Fruit fly (Drosophila melanogaster) whole organism, embryonic: Measurements from ENCODE around the gene aph-1.
A peak's percentile ranks its signal among the peaks of the same experiment; 100 is the strongest.

Source experiments
- Blimp-1 ChIP-seq: fragments of 200-800 bp; sonication (Bioruptor generic); optimal IDR thresholded peaks from 3 replicates; lab custom pipeline; 2018; ENCODE audit warnings: missing biosample characterization, missing genetic modification characterization, mild to moderate bottlenecking, moderate library complexity, missing genetic modification reagents
- CG11093 ChIP-seq: fragments of 200-800 bp; sonication (Bioruptor generic); IDR thresholded peaks from 3 replicates; pipeline ENCODE4 v1.3.6; 2022; ENCODE audit warnings: missing biosample characterization, missing genetic modification characterization
- CG13123 ChIP-seq: fragments of 200-800 bp; sonication (Bioruptor generic); optimal IDR thresholded peaks from 2 replicates; lab custom pipeline; 2016; ENCODE audit warnings: missing biosample characterization, missing genetic modification characterization
- CG13894 ChIP-seq: fragments of 200-800 bp; sonication (Bioruptor generic); optimal IDR thresholded peaks from 3 replicates; lab custom pipeline; 2018; ENCODE audit warnings: missing biosample characterization, mild to moderate bottlenecking, missing genetic modification characterization, moderate library complexity
- CG14965 ChIP-seq: fragments of 200-800 bp; sonication (Bioruptor generic); optimal IDR thresholded peaks from 2 replicates; lab custom pipeline; 2016; ENCODE audit warnings: missing biosample characterization, missing genetic modification characterization, borderline replicate concordance
- CG15479 ChIP-seq: fragments of 200-800 bp; sonication (Bioruptor generic); optimal IDR thresholded peaks from 3 replicates; lab custom pipeline; 2019; ENCODE audit warnings: missing biosample characterization, mild to moderate bottlenecking, missing genetic modification characterization, moderate library complexity
- CG15601 ChIP-seq: fragments of 200-800 bp; sonication (Bioruptor generic); optimal IDR thresholded peaks from 3 replicates; lab custom pipeline; 2019; ENCODE audit warnings: missing biosample characterization, mild to moderate bottlenecking, missing genetic modification characterization, moderate library complexity
- CG17568 ChIP-seq: fragments of 200-800 bp; sonication (Bioruptor generic); optimal IDR thresholded peaks from 2 replicates; lab custom pipeline; 2018; ENCODE audit warnings: missing biosample characterization, mild to moderate bottlenecking, missing genetic modification characterization, moderate library complexity
- CG17612 ChIP-seq: fragments of 200-800 bp; sonication (Bioruptor generic); IDR thresholded peaks from 2 replicates; pipeline ENCODE4 v1.3.6; 2022; ENCODE audit warnings: missing biosample characterization, missing genetic modification characterization
- CG1792 ChIP-seq: fragments of 200-800 bp; sonication (Bioruptor generic); optimal IDR thresholded peaks from 2 replicates; lab custom pipeline; 2016; ENCODE audit warnings: missing biosample characterization, missing genetic modification characterization
- CG2199 ChIP-seq: fragments of 200-800 bp; sonication (Bioruptor generic); IDR thresholded peaks from 3 replicates; pipeline ENCODE4 v1.3.6; 2022; ENCODE audit warnings: missing biosample characterization, missing genetic modification characterization
- CG2678 ChIP-seq: fragments of 200-800 bp; sonication (Bioruptor generic); optimal IDR thresholded peaks from 3 replicates; lab custom pipeline; 2019; ENCODE audit warnings: missing biosample characterization, mild to moderate bottlenecking, missing genetic modification characterization, moderate library complexity
- CG32532 ChIP-seq: fragments of 200-800 bp; sonication (Bioruptor generic); IDR thresholded peaks from 2 replicates; pipeline ENCODE4 v1.3.6; 2022; ENCODE audit warnings: missing biosample characterization, missing genetic modification characterization
- CG4282 ChIP-seq: fragments of 200-800 bp; sonication (Bioruptor generic); optimal IDR thresholded peaks from 2 replicates; lab custom pipeline; 2016; ENCODE audit warnings: missing biosample characterization, missing genetic modification characterization
- CG4424 ChIP-seq: fragments of 200-800 bp; sonication (Bioruptor generic); optimal IDR thresholded peaks from 3 replicates; lab custom pipeline; 2016; ENCODE audit warnings: missing biosample characterization, missing genetic modification characterization
- CG6689 ChIP-seq: fragments of 200-800 bp; sonication (Bioruptor generic); IDR thresholded peaks from 2 replicates; pipeline ENCODE4 v1.3.6; 2022; ENCODE audit warnings: missing biosample characterization, missing genetic modification characterization
- CG7839 ChIP-seq: fragments of 200-800 bp; sonication (Bioruptor generic); optimal IDR thresholded peaks from 3 replicates; lab custom pipeline; 2018; ENCODE audit warnings: missing biosample characterization, mild to moderate bottlenecking, missing genetic modification characterization, moderate library complexity
- CG8281 ChIP-seq: fragments of 200-800 bp; sonication (Bioruptor generic); optimal IDR thresholded peaks from 2 replicates; lab custom pipeline; 2018; ENCODE audit warnings: missing biosample characterization, mild to moderate bottlenecking, missing genetic modification characterization, moderate library complexity
- CG8359 ChIP-seq: fragments of 200-800 bp; sonication (Bioruptor generic); optimal IDR thresholded peaks from 2 replicates; lab custom pipeline; 2017; ENCODE audit warnings: missing biosample characterization, mild to moderate bottlenecking, missing genetic modification characterization, borderline replicate concordance
- CG8388 ChIP-seq: fragments of 200-800 bp; sonication (Bioruptor generic); optimal IDR thresholded peaks from 2 replicates; lab custom pipeline; 2019; ENCODE audit warnings: missing biosample characterization, mild to moderate bottlenecking, missing genetic modification characterization, moderate library complexity
- CG9727 ChIP-seq: fragments of 200-800 bp; sonication (Bioruptor generic); optimal IDR thresholded peaks from 3 replicates; lab custom pipeline; 2017; ENCODE audit warnings: missing biosample characterization, mild to moderate bottlenecking, missing genetic modification characterization
- D ChIP-seq, 2 experiments: fragments of 200-800 bp in 1 of 2; fragments of >200 bp in 1 of 2; sonication (Bioruptor generic) in 1 of 2; optimal IDR thresholded peaks; 2 replicates in 1 of 2; 3 replicates in 1 of 2; lab custom pipeline; 2017; ENCODE audit warnings: mild to moderate bottlenecking in 1 of 2, missing biosample characterization in 1 of 2, missing genetic modification characterization in 1 of 2, missing genetic modification reagents in 1 of 2
- Dip3 ChIP-seq: fragments of 200-800 bp; sonication (Bioruptor generic); optimal IDR thresholded peaks from 3 replicates; lab custom pipeline; 2016; ENCODE audit warnings: missing biosample characterization, missing genetic modification characterization
- HLH3B ChIP-seq: fragments of 200-800 bp; sonication (Bioruptor generic); IDR thresholded peaks from 2 replicates; pipeline ENCODE4 v1.3.6; 2022; ENCODE audit warnings: missing biosample characterization, missing genetic modification characterization
- HmgD ChIP-seq: fragments of 200-800 bp; sonication (Bioruptor generic); optimal IDR thresholded peaks from 3 replicates; lab custom pipeline; 2016; ENCODE audit warnings: missing biosample characterization, missing genetic modification characterization
- Hr78 ChIP-seq, 2 experiments: fragments of 200-800 bp in 1 of 2; fragments of >200 bp in 1 of 2; sonication (Bioruptor generic) in 1 of 2; optimal IDR thresholded peaks; 2 replicates each; lab custom pipeline; 2017 to 2019; ENCODE audit warnings: missing biosample characterization in 2 of 2, missing genetic modification characterization in 2 of 2, mild to moderate bottlenecking in 1 of 2, moderate library complexity in 1 of 2
- Jarid2 ChIP-seq: fragments of 200-800 bp; sonication (Bioruptor generic); optimal IDR thresholded peaks from 3 replicates; lab custom pipeline; 2017; ENCODE audit warnings: mild to moderate bottlenecking, missing biosample characterization, missing genetic modification reagents, missing genetic modification characterization
- Lhr ChIP-seq: fragments of 200-800 bp; sonication (Bioruptor generic); optimal IDR thresholded peaks from 3 replicates; lab custom pipeline; 2017; ENCODE audit warnings: mild to moderate bottlenecking, missing biosample characterization, missing genetic modification reagents, missing genetic modification characterization
- br ChIP-seq: fragments of >200 bp; optimal IDR thresholded peaks from 2 replicates; lab custom pipeline; 2017
- emc ChIP-seq: fragments of 200-800 bp; sonication (Bioruptor generic); optimal IDR thresholded peaks from 2 replicates; lab custom pipeline; 2016; ENCODE audit warnings: missing biosample characterization, missing genetic modification characterization
- ems ChIP-seq: fragments of 200-800 bp; sonication (Bioruptor generic); optimal IDR thresholded peaks from 3 replicates; lab custom pipeline; 2016; ENCODE audit warnings: missing biosample characterization, missing genetic modification characterization
- fu2 ChIP-seq: fragments of 200-800 bp; sonication (Bioruptor generic); optimal IDR thresholded peaks from 2 replicates; lab custom pipeline; 2016; ENCODE audit warnings: missing biosample characterization, missing genetic modification characterization
- grn ChIP-seq: fragments of 200-800 bp; sonication (Bioruptor generic); optimal IDR thresholded peaks from 3 replicates; lab custom pipeline; 2017; ENCODE audit warnings: missing biosample characterization, missing genetic modification characterization
- gsb ChIP-seq: fragments of 200-800 bp; sonication (Bioruptor generic); IDR thresholded peaks from 2 replicates; pipeline ENCODE4 v1.3.6; 2022; ENCODE audit warnings: missing biosample characterization, missing genetic modification characterization
- hbn ChIP-seq: fragments of 200-800 bp; sonication (Bioruptor generic); IDR thresholded peaks from 2 replicates; pipeline ENCODE4 v1.3.6; 2022; ENCODE audit warnings: missing biosample characterization, missing genetic modification characterization; ENCODE audit not compliant: partially characterized antibody
- her ChIP-seq: fragments of 200-800 bp; sonication (Bioruptor generic); optimal IDR thresholded peaks from 2 replicates; lab custom pipeline; 2016; ENCODE audit warnings: missing biosample characterization, missing genetic modification characterization
- kay ChIP-seq: fragments of 200-800 bp; sonication (Bioruptor generic); optimal IDR thresholded peaks from 2 replicates; lab custom pipeline; 2016; ENCODE audit warnings: missing biosample characterization, missing genetic modification characterization
- ken ChIP-seq: fragments of 200-800 bp; sonication (Bioruptor generic); IDR thresholded peaks from 3 replicates; pipeline ENCODE4 v1.3.6; 2022; ENCODE audit warnings: missing biosample characterization, missing genetic modification characterization
- mam ChIP-seq: fragments of 200-800 bp; sonication (Bioruptor generic); optimal IDR thresholded peaks from 3 replicates; lab custom pipeline; 2016; ENCODE audit warnings: missing biosample characterization, missing genetic modification characterization
- nmo ChIP-seq: fragments of 200-800 bp; sonication (Bioruptor generic); optimal IDR thresholded peaks from 2 replicates; lab custom pipeline; 2018; ENCODE audit warnings: missing biosample characterization, mild to moderate bottlenecking, missing genetic modification characterization, moderate library complexity
- pita ChIP-seq: fragments of 200-800 bp; sonication (Bioruptor generic); optimal IDR thresholded peaks from 2 replicates; lab custom pipeline; 2017; ENCODE audit warnings: missing biosample characterization, mild to moderate bottlenecking, missing genetic modification characterization
- pnt ChIP-seq: fragments of 200-800 bp; sonication (Bioruptor generic); optimal IDR thresholded peaks from 3 replicates; lab custom pipeline; 2016; ENCODE audit warnings: missing biosample characterization, missing genetic modification characterization
- prd ChIP-seq, 3 experiments: fragments of >200 bp in 2 of 3; fragments of 200-800 bp in 1 of 3; sonication (Bioruptor generic) in 1 of 3; optimal IDR thresholded peaks in 2 of 3; IDR thresholded peaks in 1 of 3; 2 replicates in 2 of 3; 3 replicates in 1 of 3; pipeline versions ENCODE4 v1.3.6 to Lab custom; 2017 to 2022; ENCODE audit warnings: missing biosample characterization in 1 of 3, missing genetic modification characterization in 1 of 3
- sc ChIP-seq, 3 experiments: fragments of >200 bp in 2 of 3; fragments of 200-800 bp in 1 of 3; sonication (Bioruptor generic) in 1 of 3; optimal IDR thresholded peaks; 2 replicates in 2 of 3; 3 replicates in 1 of 3; lab custom pipeline; 2017; ENCODE audit warnings: mild to moderate bottlenecking in 1 of 3, missing biosample characterization in 1 of 3, missing genetic modification characterization in 1 of 3, missing genetic modification reagents in 1 of 3
- tin ChIP-seq: fragments of 200-800 bp; sonication (Bioruptor generic); optimal IDR thresholded peaks from 3 replicates; lab custom pipeline; 2016; ENCODE audit warnings: missing biosample characterization, missing genetic modification characterization
- ttk ChIP-seq: fragments of 200-800 bp; sonication (Bioruptor generic); IDR thresholded peaks from 2 replicates; pipeline ENCODE4 v2.1.2; 2022; ENCODE audit warnings: missing biosample characterization, missing genetic modification characterization
- unpg ChIP-seq: fragments of 200-800 bp; sonication (Bioruptor generic); optimal IDR thresholded peaks from 3 replicates; lab custom pipeline; 2018; ENCODE audit warnings: missing biosample characterization, mild to moderate bottlenecking, missing genetic modification characterization, moderate library complexity
- z ChIP-seq: fragments of 200-800 bp; sonication (Bioruptor generic); IDR thresholded peaks from 3 replicates; pipeline ENCODE4 v1.3.6; 2022; ENCODE audit warnings: missing biosample characterization, missing genetic modification characterization
- zen ChIP-seq: fragments of 200-800 bp; sonication (Bioruptor generic); optimal IDR thresholded peaks from 3 replicates; lab custom pipeline; 2018; ENCODE audit warnings: missing biosample characterization, mild to moderate bottlenecking, missing genetic modification characterization, moderate library complexity

Gene aph-1

dm6 chr2L:2759654-2760053 is 6.4 kb upstream of the aph-1 start, which contains the start of the genes HemK2, Snapin and Tnpo-SR (continued):
- TF ChIP-seq CG15479 (peak; percentile 6), CG11093 (peak; percentile 91), Jarid2 (no peak), CG7839 (peak; percentile 92), HmgD (GFP tag; lab: Kevin White, UChicago) (no peak), HLH3B (GFP tag; lab: Robert Waterston, UW) (peak; percentile 87), CG2678 (tag; lab: Kevin White, UChicago) (peak; percentile 93), CG1792 (peak; percentile 68), Lhr (GFP tag; lab: Kevin White, UChicago) (peak; percentile 82), CG8359 (GFP tag; lab: Kevin White, UChicago) (peak; percentile 59), hbn (peak; percentile 97), Hr78 (GFP tag; optimal IDR thresholded peaks at IDR 0.05; lab: Kevin White, UChicago) (no peak), CG8388 (peak; percentile 85), ken (peak; percentile 96), D (optimal IDR thresholded peaks at IDR 0.05; lab: Kevin White, UChicago) (no peak), D (GFP tag; optimal IDR thresholded peaks at IDR 0.05; lab: Kevin White, UChicago) (peak; percentile 68), CG9727 (GFP tag; lab: Kevin White, UChicago) (peak; percentile 92), CG4424 (GFP tag; lab: Kevin White, UChicago) (peak; percentile 90), z (GFP tag; lab: Robert Waterston, UW) (peak; percentile 60; the same call in 1 of the 3 replicates), gsb (peak; percentile 88), Dip3 (peak; percentile 88), nmo (peak; percentile 96), fu2 (GFP tag; lab: Kevin White, UChicago) (peak; percentile 76), unpg (GFP tag; lab: Kevin White, UChicago) (peak; percentile 91), sc (optimal IDR thresholded peaks at IDR 0.05; lab: Kevin White, UChicago) (no peak), sc (GFP tag; optimal IDR thresholded peaks at IDR 0.05; lab: Kevin White, UChicago) (peak; percentile 71), prd (optimal IDR thresholded peaks at IDR 0.05; lab: Kevin White, UChicago) (no peak), prd (GFP tag; IDR thresholded peaks at IDR 0.05; lab: Robert Waterston, UW) (peak; percentile 97), br (lab: Kevin White, UChicago) (no peak), grn (peak; percentile 41), CG13894 (tag; lab: Kevin White, UChicago) (peak; percentile 96), CG13123 (GFP tag; lab: Kevin White, UChicago) (peak; percentile 82), CG6689 (peak; percentile 92), kay (peak; percentile 64), emc (peak; percentile 54), her (GFP tag; lab: Kevin White, UChicago) (peak; percentile 63), zen (tag; lab: Kevin White, UChicago) (peak; percentile 97), pnt (peak; percentile 74), mam (GFP tag; lab: Kevin White, UChicago) (peak; percentile 91), Blimp-1 (GFP tag; lab: Kevin White, UChicago) (peak; percentile 87), tin (peak; percentile 89), pita (GFP tag; lab: Kevin White, UChicago) (no peak), CG4282 (GFP tag; lab: Kevin White, UChicago) (peak; percentile 48), CG8281 (tag; lab: Kevin White, UChicago) (peak; percentile 60), CG32532 (GFP tag; lab: Robert Waterston, UW) (peak; percentile 93), CG14965 (GFP tag; lab: Kevin White, UChicago) (no peak), CG2199 (GFP tag; lab: Robert Waterston, UW) (peak; percentile 85; the same call in 2 of the 3 replicates), CG17568 (peak; percentile 76), ems (GFP tag; lab: Kevin White, UChicago) (peak; percentile 82), CG15601 (tag; lab: Kevin White, UChicago) (peak; percentile 88), CG17612 (peak; percentile 89), ttk (peak; percentile 89)
